Worm (Caenorhabditis elegans) whole organism, young adult: ENCODE results near the gene tag-180.
A peak's percentile ranks its signal among the peaks of the same experiment; 100 is the strongest.

Experiments used
- B0019.2 ChIP-seq: fragments of 200-800 bp; sonication (Bioruptor generic); conservative IDR thresholded peaks from 2 replicates; pipeline ENCODE4 v1.3.6; 2022; ENCODE audit warnings: missing genetic modification reagents, missing genetic modification characterization, missing compliant biosample characterization
- B0035.1 ChIP-seq: sonication (generic microtip); optimal IDR thresholded peaks from 2 replicates; lab custom pipeline; 2016; ENCODE audit warnings: missing genetic modification characterization, mild to moderate bottlenecking, missing compliant biosample characterization, missing genotype, missing genetic modification reagents
- B0336.3 ChIP-seq: fragments of 200-800 bp; sonication (Bioruptor generic); IDR thresholded peaks from 2 replicates; pipeline ENCODE4 v1.3.6; 2022; ENCODE audit warnings: missing genetic modification characterization, missing compliant biosample characterization
- C17E4.6 ChIP-seq: fragments of 200-800 bp; sonication (Bioruptor generic); IDR thresholded peaks from 2 replicates; pipeline ENCODE4 v1.3.6; 2022; ENCODE audit warnings: missing genetic modification reagents, missing genetic modification characterization, missing compliant biosample characterization
- F22D6.2 ChIP-seq: sonication (generic microtip); optimal IDR thresholded peaks from 2 replicates; lab custom pipeline; 2016; ENCODE audit warnings: mild to moderate bottlenecking, missing genetic modification characterization, missing compliant biosample characterization
- F23B12.7 ChIP-seq: sonication (generic microtip); optimal IDR thresholded peaks from 2 replicates; lab custom pipeline; 2017; ENCODE audit warnings: missing genetic modification characterization, mild to moderate bottlenecking, missing compliant biosample characterization, antibody characterized with exemption, moderate library complexity; ENCODE audit not compliant: insufficient read depth
- F49E8.2 ChIP-seq: sonication (generic microtip); optimal IDR thresholded peaks from 3 replicates; lab custom pipeline; 2017; ENCODE audit warnings: missing genetic modification characterization, mild to moderate bottlenecking, missing compliant biosample characterization, antibody characterized with exemption, moderate library complexity; ENCODE audit not compliant: insufficient read depth
- T26A5.8 ChIP-seq: sonication (generic microtip); optimal IDR thresholded peaks from 2 replicates; lab custom pipeline; 2016; ENCODE audit warnings: missing genetic modification characterization, missing compliant biosample characterization
- Y53G8AR.9 ChIP-seq: fragments of 200-800 bp; sonication (Bioruptor generic); conservative IDR thresholded peaks from 2 replicates; pipeline ENCODE4 v1.3.6; 2022; ENCODE audit warnings: missing genetic modification reagents, missing genetic modification characterization, missing compliant biosample characterization
- Y79H2A.3 ChIP-seq: fragments of 200-800 bp; sonication (Bioruptor generic); conservative IDR thresholded peaks from 2 replicates; pipeline ENCODE4 v1.3.6; 2022; ENCODE audit warnings: missing genetic modification reagents, missing genetic modification characterization, missing compliant biosample characterization
- Y95B8A.8 ChIP-seq: fragments of 200-800 bp; sonication (Bioruptor generic); IDR thresholded peaks from 2 replicates; pipeline ENCODE4 v1.3.6; 2022; ENCODE audit warnings: missing genetic modification reagents, missing genetic modification characterization, missing compliant biosample characterization
- akir-1 ChIP-seq: fragments of 200-800 bp; sonication (Bioruptor generic); optimal IDR thresholded peaks from 2 replicates; lab custom pipeline; 2018; ENCODE audit warnings: mild to moderate bottlenecking, missing genetic modification characterization, moderate library complexity, missing compliant biosample characterization
- ama-1 ChIP-seq, 3 experiments: fragments of 150-350 bp in 1 of 3; sonication (generic microtip) in 2 of 3; optimal IDR thresholded peaks; 2 replicates each; lab custom pipeline; 2014 to 2018; ENCODE audit warnings: missing biosample characterization in 2 of 3, missing genetic modification characterization in 2 of 3, missing genetic modification reagents in 2 of 3
- athp-1 ChIP-seq: sonication (generic microtip); optimal IDR thresholded peaks from 2 replicates; lab custom pipeline; 2017; ENCODE audit warnings: mild to moderate bottlenecking, missing genetic modification characterization, missing compliant biosample characterization
- bed-1 ChIP-seq: fragments of 200-800 bp; sonication (Bioruptor generic); IDR thresholded peaks from 2 replicates; pipeline ENCODE4 v1.3.6; 2022; ENCODE audit warnings: missing genetic modification reagents, missing genetic modification characterization, missing compliant biosample characterization
- cebp-1 ChIP-seq, 2 experiments: fragments of 200-800 bp in 1 of 2; sonication (Bioruptor generic) in 1 of 2; sonication (generic microtip) in 1 of 2; IDR thresholded peaks in 1 of 2; optimal IDR thresholded peaks in 1 of 2; 2 replicates each; pipeline versions ENCODE4 v1.3.6 to Lab custom; 2017 to 2022; ENCODE audit warnings: missing compliant biosample characterization in 2 of 2, missing genetic modification characterization in 2 of 2, mild to moderate bottlenecking in 1 of 2, missing genetic modification reagents in 1 of 2, moderate library complexity in 1 of 2
- cebp-2 ChIP-seq: fragments of 200-800 bp; sonication (Bioruptor generic); IDR thresholded peaks from 2 replicates; pipeline ENCODE4 v1.3.6; 2022; ENCODE audit warnings: missing genetic modification characterization, missing compliant biosample characterization
- ceh-27 ChIP-seq: fragments of 200-800 bp; sonication (Bioruptor generic); optimal IDR thresholded peaks from 2 replicates; lab custom pipeline; 2018; ENCODE audit warnings: mild to moderate bottlenecking, missing genetic modification characterization, moderate library complexity, missing compliant biosample characterization
- ceh-40 ChIP-seq: fragments of 200-800 bp; sonication (Bioruptor generic); IDR thresholded peaks from 2 replicates; pipeline ENCODE4 v1.3.6; 2022; ENCODE audit warnings: missing genetic modification characterization, missing compliant biosample characterization
- ceh-79 ChIP-seq: sonication (generic microtip); optimal IDR thresholded peaks from 2 replicates; lab custom pipeline; 2017; ENCODE audit warnings: mild to moderate bottlenecking, missing genetic modification characterization, missing compliant biosample characterization
- efl-1 ChIP-seq: fragments of 150-350 bp; optimal IDR thresholded peaks from 2 replicates; lab custom pipeline; 2014; ENCODE audit warnings: missing biosample characterization, missing genetic modification reagents, missing genetic modification characterization
- egl-18 ChIP-seq: fragments of 200-800 bp; sonication (Bioruptor generic); IDR thresholded peaks from 2 replicates; pipeline ENCODE4 v1.3.6; 2022; ENCODE audit warnings: missing genetic modification reagents, missing genetic modification characterization, missing compliant biosample characterization
- egl-44 ChIP-seq: fragments of 200-800 bp; sonication (Bioruptor generic); IDR thresholded peaks from 2 replicates; pipeline ENCODE4 v1.3.6; 2022; ENCODE audit warnings: missing genetic modification reagents, missing genetic modification characterization, missing compliant biosample characterization
- fkh-3 ChIP-seq: sonication (generic microtip); optimal IDR thresholded peaks from 2 replicates; lab custom pipeline; 2016; ENCODE audit warnings: mild to moderate bottlenecking, missing genetic modification characterization, missing compliant biosample characterization
- gei-17 ChIP-seq: fragments of 200-800 bp; sonication (Bioruptor generic); optimal IDR thresholded peaks from 2 replicates; lab custom pipeline; 2018; ENCODE audit warnings: mild to moderate bottlenecking, missing genetic modification characterization, missing compliant biosample characterization
- him-1 ChIP-seq: sonication (generic microtip); optimal IDR thresholded peaks from 2 replicates; lab custom pipeline; 2016; ENCODE audit warnings: missing genotype, missing genetic modification reagents, missing genetic modification characterization, missing compliant biosample characterization
- hlh-26 ChIP-seq: fragments of 200-800 bp; sonication (Bioruptor generic); conservative IDR thresholded peaks from 2 replicates; pipeline ENCODE4 v1.3.6; 2022; ENCODE audit warnings: missing genetic modification reagents, missing genetic modification characterization, missing compliant biosample characterization
- hmg-1.2 ChIP-seq: fragments of 200-800 bp; sonication (Bioruptor generic); IDR thresholded peaks from 2 replicates; pipeline ENCODE4 v1.3.6; 2022; ENCODE audit warnings: missing genetic modification reagents, missing genetic modification characterization, missing compliant biosample characterization
- hmg-20 ChIP-seq: fragments of 200-800 bp; sonication (Bioruptor generic); IDR thresholded peaks from 2 replicates; pipeline ENCODE4 v1.3.6; 2022; ENCODE audit warnings: missing genetic modification reagents, missing genetic modification characterization, missing compliant biosample characterization
- hsf-1 ChIP-seq: fragments of 200-800 bp; sonication (Bioruptor generic); IDR thresholded peaks from 2 replicates; pipeline ENCODE4 v1.3.6; 2022; ENCODE audit warnings: missing genetic modification reagents, missing genetic modification characterization, missing compliant biosample characterization
- let-607 ChIP-seq, 2 experiments: fragments of 200-800 bp in 1 of 2; sonication (Bioruptor generic) in 1 of 2; sonication (generic microtip) in 1 of 2; optimal IDR thresholded peaks; 2 replicates each; lab custom pipeline; 2016 to 2018; ENCODE audit warnings: mild to moderate bottlenecking in 2 of 2, missing compliant biosample characterization in 2 of 2, missing genetic modification characterization in 2 of 2, moderate library complexity in 2 of 2, missing genotype in 1 of 2
- lin-26 ChIP-seq: fragments of 200-800 bp; sonication (Bioruptor generic); IDR thresholded peaks from 2 replicates; pipeline ENCODE4 v1.3.6; 2022; ENCODE audit warnings: missing genetic modification reagents, missing genetic modification characterization, missing compliant biosample characterization
- lir-1 ChIP-seq: fragments of 200-800 bp; sonication (Bioruptor generic); conservative IDR thresholded peaks from 2 replicates; pipeline ENCODE4 v1.3.6; 2022; ENCODE audit warnings: missing genetic modification reagents, missing genetic modification characterization, missing compliant biosample characterization
- lsl-1 ChIP-seq: fragments of 200-800 bp; sonication (Bioruptor generic); optimal IDR thresholded peaks from 2 replicates; lab custom pipeline; 2018; ENCODE audit warnings: mild to moderate bottlenecking, missing genetic modification characterization, moderate library complexity, missing compliant biosample characterization
- madf-10 ChIP-seq: sonication (generic microtip); optimal IDR thresholded peaks from 2 replicates; lab custom pipeline; 2016; ENCODE audit warnings: mild to moderate bottlenecking, missing genetic modification characterization, missing compliant biosample characterization
- nhr-120 ChIP-seq: fragments of 200-800 bp; sonication (Bioruptor generic); IDR thresholded peaks from 2 replicates; pipeline ENCODE4 v1.3.6; 2022; ENCODE audit warnings: missing genetic modification characterization, missing compliant biosample characterization
- nhr-179 ChIP-seq: sonication (generic microtip); optimal IDR thresholded peaks from 2 replicates; lab custom pipeline; 2016; ENCODE audit warnings: mild to moderate bottlenecking, missing genetic modification characterization, missing compliant biosample characterization
- nhr-27 ChIP-seq: fragments of 200-800 bp; sonication (Bioruptor generic); optimal IDR thresholded peaks from 2 replicates; lab custom pipeline; 2018; ENCODE audit warnings: mild to moderate bottlenecking, missing genetic modification characterization, moderate library complexity, missing compliant biosample characterization
- nhr-90 ChIP-seq: sonication (generic microtip); optimal IDR thresholded peaks from 2 replicates; lab custom pipeline; 2016; ENCODE audit warnings: missing genotype, mild to moderate bottlenecking, missing genetic modification characterization, missing compliant biosample characterization
- pbrm-1 ChIP-seq: fragments of 200-800 bp; sonication (Bioruptor generic); IDR thresholded peaks from 2 replicates; pipeline ENCODE4 v1.3.6; 2022; ENCODE audit warnings: missing genetic modification reagents, missing genetic modification characterization, missing compliant biosample characterization
- sea-2 ChIP-seq: fragments of 200-800 bp; sonication (Bioruptor generic); IDR thresholded peaks from 2 replicates; pipeline ENCODE4 v1.3.6; 2022; ENCODE audit warnings: missing genetic modification characterization, missing compliant biosample characterization
- snpc-1.3 ChIP-seq: sonication (generic microtip); optimal IDR thresholded peaks from 2 replicates; lab custom pipeline; 2017; ENCODE audit warnings: missing genetic modification characterization, mild to moderate bottlenecking, missing compliant biosample characterization, antibody characterized with exemption, moderate library complexity, missing genotype, missing genetic modification reagents; ENCODE audit not compliant: insufficient read depth
- sptf-2 ChIP-seq: fragments of 200-800 bp; sonication (Bioruptor generic); optimal IDR thresholded peaks from 2 replicates; lab custom pipeline; 2018; ENCODE audit warnings: mild to moderate bottlenecking, missing genetic modification characterization, missing compliant biosample characterization
- tbp1 ChIP-seq: fragments of 200-800 bp; sonication (Bioruptor generic); optimal IDR thresholded peaks from 2 replicates; lab custom pipeline; 2018; ENCODE audit warnings: mild to moderate bottlenecking, missing genetic modification characterization, missing compliant biosample characterization
- tlf-1 ChIP-seq: fragments of 200-800 bp; sonication (Bioruptor generic); optimal IDR thresholded peaks from 2 replicates; lab custom pipeline; 2018; ENCODE audit warnings: mild to moderate bottlenecking, missing genetic modification characterization, missing compliant biosample characterization
- unc-130 ChIP-seq: sonication (generic microtip); optimal IDR thresholded peaks from 2 replicates; lab custom pipeline; 2016; ENCODE audit warnings: missing genetic modification reagents, missing genetic modification characterization, missing compliant biosample characterization

tag-180 gene

DNA sequence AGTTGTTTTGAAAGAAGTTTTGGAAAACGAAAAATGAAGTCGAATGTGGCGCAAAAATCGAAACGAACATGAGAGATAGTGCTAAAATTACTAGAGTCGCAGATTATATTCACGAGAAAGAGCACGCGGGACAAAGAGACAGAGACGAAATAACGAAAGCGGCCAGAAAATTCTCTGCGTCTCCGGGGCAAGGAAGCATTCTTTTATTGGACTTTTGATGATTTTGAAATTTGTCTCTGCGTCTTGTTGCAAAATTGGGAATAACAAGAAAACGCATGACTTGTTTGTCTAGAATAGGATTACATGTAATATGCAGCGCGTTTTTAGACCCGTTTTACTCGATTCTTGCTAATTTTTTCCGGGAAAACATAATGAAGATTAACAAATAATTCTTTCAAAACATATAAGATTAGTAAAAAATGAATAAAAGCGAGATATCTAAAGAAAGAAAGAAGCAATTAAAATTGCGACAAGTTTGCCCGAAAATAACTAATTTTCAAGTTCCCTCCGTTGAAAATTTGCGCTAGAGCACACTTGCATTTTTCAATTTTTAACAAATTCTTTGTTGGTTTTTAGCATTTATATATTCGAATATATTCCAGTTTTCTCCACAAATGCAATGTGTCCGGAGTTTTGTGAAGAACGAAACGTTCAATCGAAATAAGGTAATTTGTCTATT is 18.8 kb upstream of the tag-180 start, which contains the start of the genes B0491.6 and pigm-1 (continued):
- TF ChIP-seq nhr-27 (tag; lab: Kevin White, UChicago), result no peak
- TF ChIP-seq athp-1, result no peak
- peak; percentile 30 for TF ChIP-seq tbp1 (GFP tag; lab: Kevin White, UChicago)
- no peak for TF ChIP-seq fkh-3 (tag; lab: Kevin White, UChicago)
- no peak for TF ChIP-seq hlh-26 (GFP tag; lab: Robert Waterston, UW)
- TF ChIP-seq cebp-2 (GFP tag; lab: Robert Waterston, UW), result no peak
- no peak for TF ChIP-seq snpc-1.3 (tag; lab: Kevin White, UChicago)
- TF ChIP-seq nhr-179 (tag; lab: Kevin White, UChicago), result no peak
- TF ChIP-seq akir-1 (GFP tag; lab: Kevin White, UChicago), result no peak
- 0 out of 2 replicates have a peak, but pooled peaks have one; percentile 15 for TF ChIP-seq egl-44 (GFP tag; lab: Robert Waterston, UW)
- TF ChIP-seq unc-130 (GFP tag; lab: Kevin White, UChicago), result no peak
- no peak for TF ChIP-seq lsl-1 (GFP tag; lab: Kevin White, UChicago)
- no peak for TF ChIP-seq nhr-120 (GFP tag; lab: Robert Waterston, UW)
- TF ChIP-seq hmg-20 (GFP tag; lab: Robert Waterston, UW), result no peak
- TF ChIP-seq B0035.1, result no peak
- no peak for TF ChIP-seq let-607 (tag; optimal IDR thresholded peaks at IDR 0.05; lab: Kevin White, UChicago)
- TF ChIP-seq lir-1 (GFP tag; lab: Robert Waterston, UW), result 0 out of 2 replicates have a peak, but pooled peaks have one; percentile 10
- TF ChIP-seq bed-1 (GFP tag; lab: Robert Waterston, UW), result no peak
- no peak for TF ChIP-seq lin-26 (GFP tag; lab: Robert Waterston, UW)
- TF ChIP-seq cebp-1 (GFP tag; IDR thresholded peaks at IDR 0.05; lab: Robert Waterston, UW), result peak; percentile 62; the same call in 1 of the 2 replicates
- TF ChIP-seq cebp-1 (tag; optimal IDR thresholded peaks at IDR 0.05; lab: Kevin White, UChicago), result peak; percentile 91
- TF ChIP-seq pbrm-1 (GFP tag; lab: Robert Waterston, UW), result 0 out of 2 replicates have a peak, but pooled peaks have one; percentile 16
- TF ChIP-seq Y53G8AR.9 (GFP tag; lab: Robert Waterston, UW), result no peak
- no peak for TF ChIP-seq F49E8.2 (tag; lab: Kevin White, UChicago)
- TF ChIP-seq ceh-79, result no peak
- peak; percentile 6 for TF ChIP-seq madf-10 (tag; lab: Kevin White, UChicago)
- peak; percentile 94 for TF ChIP-seq hmg-1.2
- TF ChIP-seq Y95B8A.8, result no peak
- TF ChIP-seq ceh-40 (GFP tag; lab: Robert Waterston, UW), result no peak
- TF ChIP-seq him-1 (tag; lab: Kevin White, UChicago), result no peak
- TF ChIP-seq F23B12.7 (tag; lab: Kevin White, UChicago), result no peak
- no peak for TF ChIP-seq B0336.3 (GFP tag; lab: Robert Waterston, UW)
- no peak for TF ChIP-seq Y79H2A.3
- no peak for TF ChIP-seq tlf-1 (GFP tag; lab: Kevin White, UChicago)
- 0 out of 2 replicates have a peak, but pooled peaks have one; percentile 39 for TF ChIP-seq hsf-1
- TF ChIP-seq sptf-2 (GFP tag; lab: Kevin White, UChicago), result no peak
- no peak for TF ChIP-seq sea-2 (GFP tag; lab: Robert Waterston, UW)
- TF ChIP-seq T26A5.8 (tag; lab: Kevin White, UChicago), result no peak
- no peak for TF ChIP-seq egl-18 (GFP tag; lab: Robert Waterston, UW)
- no peak for TF ChIP-seq B0019.2 (GFP tag; lab: Robert Waterston, UW)
- TF ChIP-seq C17E4.6 (GFP tag; lab: Robert Waterston, UW), result no peak
- TF ChIP-seq nhr-90 (tag; lab: Kevin White, UChicago), result no peak
- peak; percentile 16 for TF ChIP-seq ceh-27 (GFP tag; lab: Kevin White, UChicago)
- TF ChIP-seq ama-1 (optimal IDR thresholded peaks at IDR 0.05; lab: Kevin White, UChicago), result no peak
- no peak for TF ChIP-seq ama-1 (GFP tag; optimal IDR thresholded peaks at IDR 0.05; lab: Kevin White, UChicago)
- TF ChIP-seq F22D6.2 (tag; lab: Kevin White, UChicago), result no peak
- TF ChIP-seq efl-1 (GFP tag; lab: Kevin White, UChicago), result peak; percentile 72
- no peak for TF ChIP-seq gei-17 (GFP tag; lab: Kevin White, UChicago)
